Worm (Caenorhabditis elegans): ENCODE results near the gene acr-24.

Gene acr-24

DNA sequence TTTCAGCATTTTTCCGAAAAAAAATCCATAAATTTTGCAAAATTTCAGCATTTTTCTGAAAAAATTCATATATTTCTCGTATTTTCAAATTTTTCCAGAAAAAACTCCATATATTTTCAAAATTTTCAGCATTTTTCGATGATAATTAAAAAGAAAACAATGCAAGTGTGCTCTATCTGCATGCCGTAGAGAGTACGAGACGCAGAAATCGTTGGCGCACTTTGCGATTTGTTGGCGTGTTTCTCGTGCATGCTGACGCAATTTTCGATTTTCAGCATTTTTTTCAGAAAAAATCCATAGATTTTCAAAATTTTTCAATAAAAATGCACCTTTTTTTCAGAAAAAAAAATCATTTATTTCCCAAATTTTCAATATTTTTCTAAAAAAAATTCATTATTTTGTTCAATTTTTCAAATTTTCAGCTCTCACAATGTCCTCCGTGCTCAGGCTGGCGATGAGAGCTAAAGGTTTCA is 24.9 kb upstream of the acr-24 start, which contains the start of gene Y73F8A.27 (continued):
- TF ChIP-seq ces-1 (GFP tag; optimal IDR thresholded peaks at IDR 0.05) (no peak), unc-98 (GFP tag; IDR thresholded peaks at IDR 0.05) (no peak; the same call in 1 of the 2 replicates), nhr-84 (tag; optimal IDR thresholded peaks at IDR 0.05) (no peak), unc-130 (tag; optimal IDR thresholded peaks at IDR 0.05) (peak; percentile 96), nhr-20 (tag; optimal IDR thresholded peaks at IDR 0.05) (peak; percentile 94), sup-37 (GFP tag; optimal IDR thresholded peaks at IDR 0.05) (peak; percentile 67), hlh-4 (tag; optimal IDR thresholded peaks at IDR 0.05) (no peak), fos-1 (tag; optimal IDR thresholded peaks at IDR 0.05) (peak; percentile 83), unc-86 (tag; optimal IDR thresholded peaks at IDR 0.05) (peak; percentile 96), lir-3 (tag; optimal IDR thresholded peaks at IDR 0.05; ENCODE audit: poor library complexity) (peak; percentile 82), sptf-1 (tag; optimal IDR thresholded peaks at IDR 0.05) (no peak), nhr-19 (GFP tag; conservative IDR thresholded peaks at IDR 0.05) (peak; percentile 95), nhr-28 (tag; optimal IDR thresholded peaks at IDR 0.05) (no peak), hpl-2 (GFP tag; optimal IDR thresholded peaks at IDR 0.05) (peak; percentile 90), elt-3 (tag; optimal IDR thresholded peaks at IDR 0.05) (peak in 4 of 6 experiments; percentile 40 to 75 (median 66)), sox-4 (tag; optimal IDR thresholded peaks at IDR 0.05) (peak; percentile 90), nhr-85 (tag) (peak; percentile 91), C16A3.4 (tag; optimal IDR thresholded peaks at IDR 0.05) (peak; percentile 95), nhr-90 (tag; optimal IDR thresholded peaks at IDR 0.05; ENCODE audit: poor library complexity) (peak; percentile 92), jun-1 (tag; optimal IDR thresholded peaks at IDR 0.05) (peak; percentile 84), nhr-11 (tag; optimal IDR thresholded peaks at IDR 0.05) (peak; percentile 87), ztf-4 (tag; optimal IDR thresholded peaks at IDR 0.05) (peak; percentile 84), dsc-1 (tag; optimal IDR thresholded peaks at IDR 0.05) (peak; percentile 95), swsn-7 (tag; optimal IDR thresholded peaks at IDR 0.05) (peak; percentile 96), nhr-12 (tag; optimal IDR thresholded peaks at IDR 0.05) (no peak), ceh-8 (GFP tag; optimal IDR thresholded peaks at IDR 0.05) (peak; percentile 92), isw-1 (GFP tag; IDR thresholded peaks at IDR 0.05) (peak; percentile 92), unc-62 (GFP tag; optimal IDR thresholded peaks at IDR 0.05) (no peak), fkh-8 (tag; optimal IDR thresholded peaks at IDR 0.05) (peak; percentile 95), alr-1 (tag; optimal IDR thresholded peaks at IDR 0.05; ENCODE audit: borderline replicate concordance) (no peak), nhr-47 (tag; optimal IDR thresholded peaks at IDR 0.05) (peak; percentile 97), vab-15 (tag; optimal IDR thresholded peaks at IDR 0.05) (peak; percentile 78)

DNA sequence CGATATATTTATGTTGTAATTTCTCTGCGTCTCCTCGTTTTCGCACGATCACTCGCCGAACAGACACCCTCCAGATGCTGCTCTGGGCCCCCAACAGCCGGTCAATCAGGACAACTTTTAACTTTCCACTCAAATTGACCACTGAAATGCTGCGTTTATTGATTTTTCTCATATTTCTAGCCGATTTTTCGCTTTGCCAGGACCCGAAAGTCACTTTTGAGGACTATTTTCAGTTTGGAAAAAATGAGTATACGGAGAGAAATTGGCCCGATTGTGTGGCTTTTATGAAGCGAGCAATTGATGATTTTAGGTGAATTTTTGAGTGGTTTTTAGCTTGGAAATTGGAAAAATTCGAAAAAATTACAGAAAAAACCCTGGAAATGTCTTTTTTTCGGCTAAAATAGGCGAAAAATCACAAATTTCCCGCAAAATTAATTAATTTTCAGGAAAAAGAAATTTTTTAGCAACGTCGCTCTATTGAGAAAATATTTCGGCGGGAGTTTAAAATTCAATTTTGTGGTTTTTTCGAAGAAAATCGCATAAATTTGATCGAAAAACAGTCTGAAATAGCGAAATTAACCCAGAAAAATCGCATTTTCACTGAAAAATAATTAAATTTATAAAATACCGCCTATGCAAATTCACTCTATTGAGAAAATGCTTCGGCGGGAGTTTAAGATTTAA is 23.6 kb upstream of the acr-24 start, which contains the start of gene Y73F8A.26:
Gene Y73F8A.26 (plus strand): TSS at position 73 of the 684 bp plus-strand sequence.
- TF ChIP-seq nhr-76 (tag; optimal IDR thresholded peaks at IDR 0.05) (no peak), nhr-85 (tag) (peak; percentile 21), dpl-1 (GFP tag; optimal IDR thresholded peaks at IDR 0.05) (peak in 1 of 3 experiments; percentile 39), efl-1 (optimal IDR thresholded peaks at IDR 0.05) (no peak), efl-1 (GFP tag; optimal IDR thresholded peaks at IDR 0.05 in 1 of 2) (peak; percentile 38 to 49)

DNA sequence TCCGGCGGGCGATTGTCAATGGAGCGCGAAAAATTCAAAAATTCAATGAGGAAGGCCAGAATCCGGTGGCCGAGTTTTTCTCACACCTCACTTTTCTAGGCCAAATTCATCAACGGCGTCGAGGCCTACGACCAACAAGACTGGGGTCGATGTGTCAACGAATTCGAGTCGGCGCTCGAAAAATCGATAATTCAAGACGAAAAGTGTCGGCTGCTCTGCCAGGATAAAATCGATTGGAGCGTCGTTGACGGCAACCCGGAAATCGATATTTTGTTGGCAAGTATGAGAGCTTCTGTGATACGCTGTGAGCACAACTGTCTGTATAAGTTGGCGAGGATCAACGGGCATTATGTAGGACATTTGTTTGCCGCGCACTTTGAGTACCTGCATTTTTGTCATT is 21.5 kb upstream of the acr-24 start:
- no peak for TF ChIP-seq F16B12.6 (tag; optimal IDR thresholded peaks at IDR 0.05)
- no peak for TF ChIP-seq pax-3 (tag; optimal IDR thresholded peaks at IDR 0.05)
- no peak for TF ChIP-seq Y116A8C.19 (tag; optimal IDR thresholded peaks at IDR 0.05; ENCODE audit: borderline replicate concordance)
- TF ChIP-seq egl-27 (tag; optimal IDR thresholded peaks at IDR 0.05): no peak
- TF ChIP-seq tlp-1 (tag; optimal IDR thresholded peaks at IDR 0.05): no peak
- TF ChIP-seq sox-4 (tag; optimal IDR thresholded peaks at IDR 0.05): no peak
- TF ChIP-seq nhr-90 (tag; optimal IDR thresholded peaks at IDR 0.05; ENCODE audit: poor library complexity): no peak
- no peak for TF ChIP-seq lin-15B (tag; optimal IDR thresholded peaks at IDR 0.05)

All from whole organism, L1 larva.